Worm (Caenorhabditis elegans) whole organism, L3 larva: ENCODE data around the gene try-3.

ENCODE experiments used
- ama-1 ChIP-seq: fragments of 150-350 bp; optimal IDR thresholded peaks from 2 replicates; lab custom pipeline; 2018
- elt-1 ChIP-seq: fragments of 150-350 bp; optimal IDR thresholded peaks from 2 replicates; lab custom pipeline; 2014; ENCODE audit warnings: missing biosample characterization, missing genetic modification characterization
- elt-2 ChIP-seq: sonication (generic microtip); optimal IDR thresholded peaks from 2 replicates; lab custom pipeline; 2016; ENCODE audit warnings: missing genetic modification reagents, mild to moderate bottlenecking, missing genetic modification characterization, missing compliant biosample characterization
- eor-1 ChIP-seq, 2 experiments: fragments of 150-350 bp; optimal IDR thresholded peaks; 2 replicates each; lab custom pipeline; 2014 to 2018; ENCODE audit warnings: missing biosample characterization in 2 of 2, missing genetic modification characterization in 2 of 2
- fkh-10 ChIP-seq: sonication (generic microtip); optimal IDR thresholded peaks from 2 replicates; lab custom pipeline; 2017; ENCODE audit warnings: missing biosample characterization, missing genetic modification reagents, missing genetic modification characterization
- nhr-11 ChIP-seq: fragments of 150-350 bp; optimal IDR thresholded peaks from 2 replicates; lab custom pipeline; 2014; ENCODE audit warnings: missing biosample characterization, missing genetic modification characterization
- nhr-77 ChIP-seq: fragments of 150-350 bp; optimal IDR thresholded peaks from 2 replicates; lab custom pipeline; 2014; ENCODE audit warnings: missing biosample characterization, missing genetic modification characterization
- unc-62 ChIP-seq: fragments of 150-350 bp; sonication (generic microtip); optimal IDR thresholded peaks from 4 replicates; lab custom pipeline; 2014; ENCODE audit warnings: missing biosample characterization, missing genetic modification reagents, missing genetic modification characterization
- ztf-11 ChIP-seq: fragments of 150-350 bp; optimal IDR thresholded peaks from 2 replicates; lab custom pipeline; 2014; ENCODE audit warnings: missing biosample characterization, missing genetic modification characterization

DNA sequence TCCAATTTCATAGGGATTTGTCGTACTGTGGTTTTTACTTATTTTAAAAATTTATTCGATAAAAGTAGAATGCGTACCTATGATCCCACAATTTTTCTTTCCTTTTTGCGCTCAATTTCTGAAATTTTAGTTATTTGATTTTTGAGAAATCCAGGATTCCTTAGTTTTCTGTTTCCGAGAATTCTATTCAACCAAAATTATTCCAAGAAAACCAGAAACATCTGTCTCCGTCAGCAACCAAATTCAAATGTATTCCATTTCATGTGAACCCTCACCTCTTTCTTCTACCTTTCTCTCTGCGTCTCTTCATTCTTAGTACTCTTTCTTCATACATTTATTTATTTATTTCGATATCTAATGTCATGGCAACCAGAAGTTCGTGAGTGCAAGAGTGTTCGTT lies 45.2 kb upstream of the try-3 start:
- TF ChIP-seq eor-1 (tag; optimal IDR thresholded peaks at IDR 0.05; lab: Kevin White, UChicago), result no peak
- no peak for TF ChIP-seq nhr-77 (tag; lab: Kevin White, UChicago)
- no peak for TF ChIP-seq elt-2 (tag; lab: Kevin White, UChicago)
- no peak for TF ChIP-seq unc-62 (GFP tag; lab: Kevin White, UChicago)
- no peak for TF ChIP-seq ztf-11 (tag; lab: Kevin White, UChicago)
- no peak for TF ChIP-seq elt-1 (tag; lab: Kevin White, UChicago)
- no peak for TF ChIP-seq ama-1 (lab: Kevin White, UChicago)
- no peak for TF ChIP-seq fkh-10
- TF ChIP-seq nhr-11, result no peak
